Worm (Caenorhabditis elegans) whole organism, L4 larva: Measurements from ENCODE around the gene smex-1.

ENCODE experiments used
- ZK337.2 ChIP-seq: fragments of 200-800 bp; sonication (Bioruptor generic); IDR thresholded peaks from 2 replicates; pipeline ENCODE4 v1.3.6; 2022; ENCODE audit warnings: missing genetic modification reagents, missing genetic modification characterization, missing compliant biosample characterization
- ZK546.5 ChIP-seq, 2 experiments: sonication (generic microtip); optimal IDR thresholded peaks; 2 replicates each; lab custom pipeline; 2017; ENCODE audit warnings: missing biosample characterization in 2 of 2, missing genetic modification characterization in 2 of 2
- ama-1 ChIP-seq: fragments of 150-350 bp; optimal IDR thresholded peaks from 2 replicates; lab custom pipeline; 2014; ENCODE audit warnings: inconsistent platforms, mixed read lengths
- ctbp-1 ChIP-seq: fragments of 200-800 bp; sonication (Bioruptor generic); IDR thresholded peaks from 2 replicates; pipeline ENCODE4 v1.3.6; 2022; ENCODE audit warnings: missing genetic modification reagents, missing genetic modification characterization, missing compliant biosample characterization
- fkh-10 ChIP-seq: fragments of 150-350 bp; optimal IDR thresholded peaks from 2 replicates; lab custom pipeline; 2014; ENCODE audit warnings: missing biosample characterization, missing genetic modification reagents, missing genetic modification characterization
- fos-1 ChIP-seq: fragments of 150-350 bp; optimal IDR thresholded peaks from 2 replicates; lab custom pipeline; 2014; ENCODE audit warnings: missing biosample characterization, missing genetic modification characterization
- hlh-11 ChIP-seq: fragments of 200-800 bp; sonication (Bioruptor generic); optimal IDR thresholded peaks from 2 replicates; lab custom pipeline; 2018; ENCODE audit warnings: mild to moderate bottlenecking, missing genetic modification characterization, missing compliant biosample characterization
- lin-13 ChIP-seq: fragments of 150-350 bp; optimal IDR thresholded peaks from 2 replicates; lab custom pipeline; 2014; ENCODE audit warnings: missing biosample characterization, missing genetic modification reagents, missing genetic modification characterization
- lin-39 ChIP-seq: fragments of 150-350 bp; optimal IDR thresholded peaks from 2 replicates; lab custom pipeline; 2014; ENCODE audit warnings: missing biosample characterization, missing genetic modification reagents, missing genetic modification characterization
- lsy-2 ChIP-seq, 2 experiments: fragments of 150-350 bp in 1 of 2; sonication (generic microtip) in 1 of 2; optimal IDR thresholded peaks; 2 replicates each; lab custom pipeline; 2014 to 2017; ENCODE audit warnings: missing biosample characterization in 2 of 2, missing genetic modification characterization in 2 of 2
- nhr-11 ChIP-seq: fragments of 150-350 bp; optimal IDR thresholded peaks from 2 replicates; lab custom pipeline; 2014; ENCODE audit warnings: missing biosample characterization, missing genetic modification characterization
- nhr-237 ChIP-seq: sonication (generic microtip); optimal IDR thresholded peaks from 2 replicates; lab custom pipeline; 2017; ENCODE audit warnings: missing biosample characterization, missing genetic modification characterization
- nhr-76 ChIP-seq: fragments of 150-350 bp; optimal IDR thresholded peaks from 2 replicates; lab custom pipeline; 2014; ENCODE audit warnings: missing biosample characterization, missing genetic modification characterization
- rbr-2 ChIP-seq: sonication (generic microtip); optimal IDR thresholded peaks from 2 replicates; lab custom pipeline; 2016; ENCODE audit warnings: missing genotype, missing genetic modification characterization, missing compliant biosample characterization

- TF ChIP-seq nhr-76 (no peak), fkh-10 (no peak), ZK337.2 (GFP tag; lab: Robert Waterston, UW) (no peak), hlh-11 (no peak), ZK546.5 (tag; optimal IDR thresholded peaks at IDR 0.05; lab: Kevin White, UChicago) (no peak), nhr-11 (tag; lab: Kevin White, UChicago) (no peak), ama-1 (no peak), fos-1 (tag; lab: Kevin White, UChicago) (no peak), lin-13 (GFP tag; lab: Kevin White, UChicago) (no peak), lsy-2 (tag; optimal IDR thresholded peaks at IDR 0.05; lab: Kevin White, UChicago) (no peak), lin-39 (no peak), nhr-237 (tag; lab: Kevin White, UChicago) (no peak), ctbp-1 (GFP tag; lab: Robert Waterston, UW) (no peak), rbr-2 (tag; lab: Kevin White, UChicago) (no peak)
These were observed 32.3 kb downstream of the smex-1 start, which contains the start of gene C16D9.8 for ce11 chrV:8263466-8263865.
